Worm (Caenorhabditis elegans) whole organism, L3 larva: ENCODE results near the gene M199.9.

Experiments
- R02D3.7 ChIP-seq: fragments of 150-350 bp; optimal IDR thresholded peaks from 2 replicates; lab custom pipeline; 2014; ENCODE audit warnings: missing biosample characterization, missing genetic modification characterization
- ZK546.5 ChIP-seq: sonication (generic microtip); optimal IDR thresholded peaks from 2 replicates; lab custom pipeline; 2017; ENCODE audit warnings: missing biosample characterization, missing genetic modification characterization
- ama-1 ChIP-seq: fragments of 150-350 bp; optimal IDR thresholded peaks from 2 replicates; lab custom pipeline; 2018
- ceh-16 ChIP-seq: sonication (generic microtip); optimal IDR thresholded peaks from 2 replicates; lab custom pipeline; 2017; ENCODE audit warnings: missing biosample characterization, missing genetic modification characterization
- ceh-28 ChIP-seq: fragments of 150-350 bp; optimal IDR thresholded peaks from 2 replicates; lab custom pipeline; 2014; ENCODE audit warnings: missing biosample characterization, missing genetic modification reagents, missing genetic modification characterization
- ceh-82 ChIP-seq: fragments of 150-350 bp; optimal IDR thresholded peaks from 2 replicates; lab custom pipeline; 2014; ENCODE audit warnings: missing biosample characterization, missing genetic modification characterization
- daf-12 ChIP-seq: fragments of 150-350 bp; optimal IDR thresholded peaks from 2 replicates; lab custom pipeline; 2014; ENCODE audit warnings: missing biosample characterization, missing genetic modification reagents, missing genetic modification characterization
- egl-5 ChIP-seq: fragments of 150-350 bp; optimal IDR thresholded peaks from 2 replicates; lab custom pipeline; 2017; ENCODE audit warnings: missing biosample characterization, missing genetic modification reagents, missing genetic modification characterization, inconsistent platforms
- elt-1 ChIP-seq: fragments of 150-350 bp; optimal IDR thresholded peaks from 2 replicates; lab custom pipeline; 2014; ENCODE audit warnings: missing biosample characterization, missing genetic modification characterization
- elt-2 ChIP-seq: sonication (generic microtip); optimal IDR thresholded peaks from 2 replicates; lab custom pipeline; 2016; ENCODE audit warnings: missing genetic modification reagents, mild to moderate bottlenecking, missing genetic modification characterization, missing compliant biosample characterization
- elt-3 ChIP-seq, 3 experiments: fragments of 150-350 bp in 1 of 3; sonication (generic microtip) in 2 of 3; optimal IDR thresholded peaks; 2 replicates in 2 of 3; 4 replicates in 1 of 3; lab custom pipeline; 2014 to 2017; ENCODE audit warnings: missing biosample characterization in 3 of 3, missing genetic modification characterization in 3 of 3
- fkh-10 ChIP-seq: sonication (generic microtip); optimal IDR thresholded peaks from 2 replicates; lab custom pipeline; 2017; ENCODE audit warnings: missing biosample characterization, missing genetic modification reagents, missing genetic modification characterization
- fkh-2 ChIP-seq: fragments of 150-350 bp; optimal IDR thresholded peaks from 2 replicates; lab custom pipeline; 2014; ENCODE audit warnings: missing biosample characterization, missing genetic modification reagents, missing genetic modification characterization
- jun-1 ChIP-seq: fragments of 150-350 bp; optimal IDR thresholded peaks from 2 replicates; lab custom pipeline; 2014; ENCODE audit warnings: missing biosample characterization, missing genetic modification reagents, missing genetic modification characterization
- lin-15B ChIP-seq: fragments of 150-350 bp; optimal IDR thresholded peaks from 2 replicates; lab custom pipeline; 2014; ENCODE audit warnings: missing biosample characterization, missing genetic modification characterization
- lin-39 ChIP-seq: fragments of 150-350 bp; optimal IDR thresholded peaks from 2 replicates; lab custom pipeline; 2018; ENCODE audit warnings: missing biosample characterization, missing genetic modification reagents, missing genetic modification characterization
- lsy-12 ChIP-seq: sonication (generic microtip); optimal IDR thresholded peaks from 2 replicates; lab custom pipeline; 2016; ENCODE audit warnings: mild to moderate bottlenecking, missing genetic modification characterization, missing compliant biosample characterization
- mdl-1 ChIP-seq: fragments of 150-350 bp; optimal IDR thresholded peaks from 2 replicates; lab custom pipeline; 2014; ENCODE audit warnings: missing biosample characterization, missing genetic modification characterization
- mml-1 ChIP-seq: fragments of 150-350 bp; sonication (generic microtip); optimal IDR thresholded peaks from 3 replicates; lab custom pipeline; 2014; ENCODE audit warnings: missing biosample characterization, missing genetic modification characterization
- nfya-1 ChIP-seq: sonication (generic microtip); optimal IDR thresholded peaks from 2 replicates; lab custom pipeline; 2017; ENCODE audit warnings: missing genetic modification characterization, mild to moderate bottlenecking, missing compliant biosample characterization, antibody characterized with exemption, moderate library complexity; ENCODE audit not compliant: insufficient read depth
- nhr-11 ChIP-seq: fragments of 150-350 bp; optimal IDR thresholded peaks from 2 replicates; lab custom pipeline; 2014; ENCODE audit warnings: missing biosample characterization, missing genetic modification characterization
- nhr-23 ChIP-seq: fragments of 150-350 bp; optimal IDR thresholded peaks from 2 replicates; lab custom pipeline; 2014; ENCODE audit warnings: missing biosample characterization, missing genetic modification reagents, missing genetic modification characterization
- nhr-237 ChIP-seq: fragments of 150-350 bp; optimal IDR thresholded peaks from 2 replicates; lab custom pipeline; 2014; ENCODE audit warnings: missing biosample characterization, missing genetic modification characterization
- nhr-28 ChIP-seq: fragments of 150-350 bp; optimal IDR thresholded peaks from 2 replicates; lab custom pipeline; 2014; ENCODE audit warnings: missing biosample characterization, missing genetic modification characterization
- nhr-43 ChIP-seq: sonication (generic microtip); optimal IDR thresholded peaks from 2 replicates; lab custom pipeline; 2016; ENCODE audit warnings: mild to moderate bottlenecking, missing genetic modification characterization, missing compliant biosample characterization; ENCODE audit not compliant: poor library complexity, severe bottlenecking
- nhr-67 ChIP-seq: fragments of 150-350 bp; optimal IDR thresholded peaks from 2 replicates; lab custom pipeline; 2014; ENCODE audit warnings: missing biosample characterization, missing genetic modification characterization
- nhr-77 ChIP-seq: fragments of 150-350 bp; optimal IDR thresholded peaks from 2 replicates; lab custom pipeline; 2014; ENCODE audit warnings: missing biosample characterization, missing genetic modification characterization
- pha-4 ChIP-seq: fragments of 150-350 bp; optimal IDR thresholded peaks from 2 replicates; lab custom pipeline; 2014; ENCODE audit warnings: missing biosample characterization, missing genetic modification reagents, missing genetic modification characterization
- pqm-1 ChIP-seq: fragments of 150-350 bp; optimal IDR thresholded peaks from 2 replicates; lab custom pipeline; 2017; ENCODE audit warnings: missing biosample characterization, missing genetic modification characterization, inconsistent platforms
- sea-2 ChIP-seq: fragments of 150-350 bp; sonication (generic microtip); optimal IDR thresholded peaks from 4 replicates; lab custom pipeline; 2014; ENCODE audit warnings: missing biosample characterization, missing genetic modification reagents, missing genetic modification characterization
- skn-1 ChIP-seq: fragments of 150-350 bp; optimal IDR thresholded peaks from 2 replicates; lab custom pipeline; 2014; ENCODE audit warnings: missing biosample characterization, missing genetic modification characterization
- snpc-4 ChIP-seq: fragments of 150-350 bp; optimal IDR thresholded peaks from 2 replicates; lab custom pipeline; 2014; ENCODE audit warnings: missing biosample characterization, missing genetic modification characterization
- tbx-2 ChIP-seq: sonication (generic microtip); optimal IDR thresholded peaks from 2 replicates; lab custom pipeline; 2016; ENCODE audit warnings: mild to moderate bottlenecking, missing genetic modification characterization, missing compliant biosample characterization
- unc-62 ChIP-seq: fragments of 150-350 bp; sonication (generic microtip); optimal IDR thresholded peaks from 4 replicates; lab custom pipeline; 2014; ENCODE audit warnings: missing biosample characterization, missing genetic modification reagents, missing genetic modification characterization
- zag-1 ChIP-seq: fragments of 150-350 bp; optimal IDR thresholded peaks from 2 replicates; lab custom pipeline; 2014; ENCODE audit warnings: missing biosample characterization, missing genetic modification characterization

Gene M199.9

ce11 chrIV:15127731-15128130 lies at the start of gene M199.9:
Gene M199.9 (minus strand): TSS chrIV:15127831.
- TF ChIP-seq nhr-237 = no peak
- no peak for TF ChIP-seq elt-3 (tag; optimal IDR thresholded peaks at IDR 0.05; lab: Kevin White, UChicago)
- TF ChIP-seq ceh-82 (tag; lab: Kevin White, UChicago) = no peak

ce11 chrIV:15175487-15176128 lies 48.0 kb upstream of the M199.9 start, which contains the start of gene Y40H7A.4:
Gene Y40H7A.4 (minus strand): TSS chrIV:15175537.
- TF ChIP-seq snpc-4 (no peak), pqm-1 (tag; lab: Kevin White, UChicago) (no peak), fkh-10 (GFP tag; lab: Kevin White, UChicago) (no peak), R02D3.7 (no peak), unc-62 (GFP tag; lab: Kevin White, UChicago) (no peak), elt-2 (tag; lab: Kevin White, UChicago) (no peak), nhr-237 (no peak), nhr-43 (tag; lab: Kevin White, UChicago) (no peak)

ce11 chrIV:15168442-15168841 lies 40.8 kb upstream of the M199.9 start:
- no peak for TF ChIP-seq ceh-28 (tag; lab: Kevin White, UChicago)
- TF ChIP-seq nhr-67 (tag; lab: Kevin White, UChicago) = no peak
- TF ChIP-seq, all 47 proteins: peak for 0

ce11 chrIV:15165602-15166001 lies 38.0 kb upstream of the M199.9 start:
- no peak for TF ChIP-seq tbx-2 (tag; lab: Kevin White, UChicago)
- no peak for TF ChIP-seq elt-3 (tag; optimal IDR thresholded peaks at IDR 0.05; lab: Kevin White, UChicago)
- no peak for TF ChIP-seq egl-5 (tag; lab: Kevin White, UChicago)
- TF ChIP-seq lsy-12 = no peak
- TF ChIP-seq zag-1 (tag; lab: Kevin White, UChicago) = no peak
- TF ChIP-seq fkh-2 (tag; lab: Kevin White, UChicago) = no peak
- no peak for TF ChIP-seq lin-39
- TF ChIP-seq unc-62 (GFP tag; lab: Kevin White, UChicago) = no peak
- TF ChIP-seq nhr-11 (tag; lab: Kevin White, UChicago) = no peak
- TF ChIP-seq ceh-82 (tag; lab: Kevin White, UChicago) = no peak
- TF ChIP-seq jun-1 (tag; lab: Kevin White, UChicago) = no peak
- TF ChIP-seq ZK546.5 (tag; lab: Kevin White, UChicago) = no peak
- TF ChIP-seq elt-2 (tag; lab: Kevin White, UChicago) = no peak
- no peak for TF ChIP-seq nhr-28 (tag; lab: Kevin White, UChicago)

- no peak for TF ChIP-seq mml-1 (tag; lab: Kevin White, UChicago)
- TF ChIP-seq egl-5 (tag; lab: Kevin White, UChicago) = no peak
- no peak for TF ChIP-seq nhr-77
- no peak for TF ChIP-seq skn-1 (tag; lab: Kevin White, UChicago)
- TF ChIP-seq ama-1 (lab: Kevin White, UChicago) = no peak
- no peak for TF ChIP-seq nhr-23 (tag; lab: Kevin White, UChicago)
- no peak for TF ChIP-seq mdl-1 (tag; lab: Kevin White, UChicago)
- TF ChIP-seq tbx-2 (tag; lab: Kevin White, UChicago) = no peak
- TF ChIP-seq ZK546.5 (tag; lab: Kevin White, UChicago) = no peak
- no peak for TF ChIP-seq unc-62 (GFP tag; lab: Kevin White, UChicago)
- TF ChIP-seq daf-12 (tag; lab: Kevin White, UChicago) = no peak
- TF ChIP-seq ceh-82 (tag; lab: Kevin White, UChicago) = no peak
- TF ChIP-seq ceh-16 (tag; lab: Kevin White, UChicago) = no peak
- no peak for TF ChIP-seq lin-15B (tag; lab: Kevin White, UChicago)
- no peak for TF ChIP-seq elt-1 (tag; lab: Kevin White, UChicago)
- TF ChIP-seq jun-1 (tag; lab: Kevin White, UChicago) = no peak
- TF ChIP-seq fkh-10 (GFP tag; lab: Kevin White, UChicago) = no peak
- no peak for TF ChIP-seq pha-4 (tag; lab: Kevin White, UChicago)
- TF ChIP-seq sea-2 (GFP tag; lab: Kevin White, UChicago) = no peak
- TF ChIP-seq nfya-1 = no peak
These were observed 19.5 kb upstream of the M199.9 start, which contains the start of gene str-78 for ce11 chrIV:15147104-15147503. Gene str-78 (minus strand): TSS chrIV:15147204.
